Fruit fly (Drosophila melanogaster) whole organism, embryonic: ENCODE data around the gene CG9737.

Experiments
- B-H2 ChIP-seq: fragments of 200-800 bp; sonication (Bioruptor generic); optimal IDR thresholded peaks from 2 replicates; lab custom pipeline; 2018; ENCODE audit warnings: missing biosample characterization, mild to moderate bottlenecking, missing genetic modification characterization
- CG10209 ChIP-seq: fragments of 200-800 bp; sonication (Bioruptor generic); optimal IDR thresholded peaks from 3 replicates; lab custom pipeline; 2017; ENCODE audit warnings: missing biosample characterization, mild to moderate bottlenecking, missing genetic modification characterization, missing genetic modification reagents
- CG10321 ChIP-seq: fragments of 200-800 bp; sonication (Bioruptor generic); IDR thresholded peaks from 2 replicates; pipeline ENCODE4 v1.3.6; 2022; ENCODE audit warnings: missing biosample characterization, missing genetic modification characterization
- CG11504 ChIP-seq: fragments of 200-800 bp; sonication (Bioruptor generic); optimal IDR thresholded peaks from 3 replicates; lab custom pipeline; 2019; ENCODE audit warnings: missing biosample characterization, mild to moderate bottlenecking, missing genetic modification characterization, moderate library complexity
- CG11696 ChIP-seq: fragments of 200-800 bp; sonication (Bioruptor generic); IDR thresholded peaks from 2 replicates; pipeline ENCODE4 v1.3.6; 2022; ENCODE audit warnings: missing biosample characterization, missing genetic modification characterization
- CG12155 ChIP-seq: fragments of 200-800 bp; sonication (Bioruptor generic); optimal IDR thresholded peaks from 3 replicates; lab custom pipeline; 2016; ENCODE audit warnings: missing biosample characterization, missing genetic modification characterization
- CG12219 ChIP-seq: fragments of 200-800 bp; sonication (Bioruptor generic); optimal IDR thresholded peaks from 3 replicates; lab custom pipeline; 2018; ENCODE audit warnings: missing biosample characterization, mild to moderate bottlenecking, missing genetic modification characterization
- CG14667 ChIP-seq: fragments of 200-800 bp; sonication (Bioruptor generic); IDR thresholded peaks from 2 replicates; pipeline ENCODE4 v1.3.6; 2022; ENCODE audit warnings: missing biosample characterization, missing genetic modification characterization
- CG14965 ChIP-seq: fragments of 200-800 bp; sonication (Bioruptor generic); optimal IDR thresholded peaks from 2 replicates; lab custom pipeline; 2016; ENCODE audit warnings: missing biosample characterization, missing genetic modification characterization, borderline replicate concordance
- CG1647 ChIP-seq: fragments of 200-800 bp; sonication (Bioruptor generic); optimal IDR thresholded peaks from 3 replicates; lab custom pipeline; 2016; ENCODE audit warnings: missing biosample characterization, missing genetic modification characterization
- CG16813 ChIP-seq: fragments of 200-800 bp; sonication (Bioruptor generic); IDR thresholded peaks from 3 replicates; pipeline ENCODE4 v1.3.6; 2022; ENCODE audit warnings: missing biosample characterization, missing genetic modification characterization; ENCODE audit not compliant: partially characterized antibody
- CG30020 ChIP-seq: fragments of 200-800 bp; optimal IDR thresholded peaks from 2 replicates; lab custom pipeline; 2019; ENCODE audit warnings: missing biosample characterization, mild to moderate bottlenecking, missing genetic modification characterization, moderate library complexity
- CG30403 ChIP-seq: fragments of 200-800 bp; sonication (Bioruptor generic); optimal IDR thresholded peaks from 3 replicates; lab custom pipeline; 2016; ENCODE audit warnings: missing biosample characterization, missing genetic modification characterization
- CG33557 ChIP-seq: fragments of 200-800 bp; sonication (Bioruptor generic); optimal IDR thresholded peaks from 2 replicates; lab custom pipeline; 2019; ENCODE audit warnings: missing biosample characterization, mild to moderate bottlenecking, missing genetic modification characterization, moderate library complexity
- CG6791 ChIP-seq: fragments of 200-800 bp; sonication (Bioruptor generic); IDR thresholded peaks from 3 replicates; pipeline ENCODE4 v1.3.6; 2022; ENCODE audit warnings: missing biosample characterization, missing genetic modification characterization; ENCODE audit not compliant: partially characterized antibody
- CG7786 ChIP-seq: fragments of 200-800 bp; sonication (Bioruptor generic); optimal IDR thresholded peaks from 2 replicates; lab custom pipeline; 2016; ENCODE audit warnings: missing biosample characterization, missing genetic modification characterization
- Camta ChIP-seq: fragments of 200-800 bp; sonication (Bioruptor generic); optimal IDR thresholded peaks from 2 replicates; lab custom pipeline; 2016; ENCODE audit warnings: missing biosample characterization, missing genetic modification characterization
- Dbx ChIP-seq: fragments of 200-800 bp; sonication (Bioruptor generic); IDR thresholded peaks from 3 replicates; pipeline ENCODE4 v1.3.6; 2022; ENCODE audit warnings: missing biosample characterization, missing genetic modification characterization
- Deaf1 ChIP-seq: fragments of 200-800 bp; optimal IDR thresholded peaks from 3 replicates; lab custom pipeline; 2019; ENCODE audit warnings: missing biosample characterization, mild to moderate bottlenecking, missing genetic modification characterization, moderate library complexity
- E2f2 ChIP-seq: fragments of 200-800 bp; sonication (Bioruptor generic); IDR thresholded peaks from 2 replicates; pipeline ENCODE4 v1.3.6; 2022; ENCODE audit warnings: missing biosample characterization, missing genetic modification characterization
- Fer3 ChIP-seq: fragments of 200-800 bp; sonication (Bioruptor generic); optimal IDR thresholded peaks from 2 replicates; lab custom pipeline; 2018; ENCODE audit warnings: missing biosample characterization, mild to moderate bottlenecking, missing genetic modification characterization, moderate library complexity
- Gug ChIP-seq: fragments of 200-800 bp; sonication (Bioruptor generic); IDR thresholded peaks from 4 replicates; pipeline ENCODE4 v1.3.6; 2022; ENCODE audit warnings: missing biosample characterization, missing genetic modification characterization
- HLH3B ChIP-seq: fragments of 200-800 bp; sonication (Bioruptor generic); IDR thresholded peaks from 2 replicates; pipeline ENCODE4 v1.3.6; 2022; ENCODE audit warnings: missing biosample characterization, missing genetic modification characterization
- Hmr ChIP-seq: fragments of 200-800 bp; sonication (Bioruptor generic); optimal IDR thresholded peaks from 3 replicates; lab custom pipeline; 2017; ENCODE audit warnings: mild to moderate bottlenecking, missing biosample characterization, missing genetic modification reagents, missing genetic modification characterization
- Lpt ChIP-seq: fragments of >200 bp; optimal IDR thresholded peaks from 2 replicates; lab custom pipeline; 2018; ENCODE audit warnings: missing biosample characterization, missing genetic modification characterization
- Mrtf ChIP-seq: fragments of 200-800 bp; sonication (Bioruptor generic); IDR thresholded peaks from 3 replicates; pipeline ENCODE4 v1.3.6; 2022; ENCODE audit warnings: missing biosample characterization, missing genetic modification characterization
- Nf-YB ChIP-seq: fragments of 200-800 bp; sonication (Bioruptor generic); optimal IDR thresholded peaks from 3 replicates; lab custom pipeline; 2019; ENCODE audit warnings: missing biosample characterization, mild to moderate bottlenecking, missing genetic modification characterization, moderate library complexity
- Nf-YC ChIP-seq: fragments of 200-800 bp; optimal IDR thresholded peaks from 3 replicates; lab custom pipeline; 2019; ENCODE audit warnings: missing biosample characterization, mild to moderate bottlenecking, missing genetic modification characterization, moderate library complexity
- Oaz ChIP-seq: fragments of 200-800 bp; sonication (Bioruptor generic); IDR thresholded peaks from 2 replicates; pipeline ENCODE4 v1.3.6; 2022; ENCODE audit warnings: missing biosample characterization, missing genetic modification characterization
- Opbp ChIP-seq: fragments of 200-800 bp; sonication (Bioruptor generic); IDR thresholded peaks from 3 replicates; pipeline ENCODE4 v1.3.6; 2022; ENCODE audit warnings: missing biosample characterization, missing genetic modification characterization; ENCODE audit not compliant: partially characterized antibody
- Six4 ChIP-seq: fragments of 200-800 bp; sonication (Bioruptor generic); optimal IDR thresholded peaks from 2 replicates; lab custom pipeline; 2016; ENCODE audit warnings: missing biosample characterization, missing genetic modification characterization
- Ssrp ChIP-seq: fragments of 200-800 bp; sonication (Bioruptor generic); optimal IDR thresholded peaks from 2 replicates; lab custom pipeline; 2018; ENCODE audit warnings: missing biosample characterization, mild to moderate bottlenecking, missing genetic modification characterization, moderate library complexity
- ab ChIP-seq: fragments of 200-800 bp; sonication (Bioruptor generic); optimal IDR thresholded peaks from 2 replicates; lab custom pipeline; 2016; ENCODE audit warnings: missing biosample characterization, missing genetic modification characterization
- az2 ChIP-seq: fragments of 200-800 bp; sonication (Bioruptor generic); optimal IDR thresholded peaks from 3 replicates; lab custom pipeline; 2016; ENCODE audit warnings: missing biosample characterization, missing genetic modification characterization
- bcd ChIP-seq: fragments of 200-800 bp; sonication (Bioruptor generic); optimal IDR thresholded peaks from 2 replicates; lab custom pipeline; 2017; ENCODE audit warnings: missing biosample characterization, mild to moderate bottlenecking, missing genetic modification characterization
- cg ChIP-seq: fragments of 200-800 bp; sonication (Bioruptor generic); optimal IDR thresholded peaks from 3 replicates; lab custom pipeline; 2019; ENCODE audit warnings: missing biosample characterization, mild to moderate bottlenecking, missing genetic modification characterization, moderate library complexity
- dan ChIP-seq: fragments of 200-800 bp; sonication (Bioruptor generic); IDR thresholded peaks from 2 replicates; pipeline ENCODE4 v1.3.6; 2022; ENCODE audit warnings: missing biosample characterization, missing genetic modification characterization
- ftz-f1 ChIP-seq: fragments of 200-800 bp; sonication (Bioruptor generic); optimal IDR thresholded peaks from 2 replicates; lab custom pipeline; 2016; ENCODE audit warnings: missing biosample characterization, missing genetic modification characterization
- gsb-n ChIP-seq: fragments of 200-800 bp; sonication (Bioruptor generic); optimal IDR thresholded peaks from 3 replicates; lab custom pipeline; 2018; ENCODE audit warnings: missing biosample characterization, mild to moderate bottlenecking, missing genetic modification characterization
- onecut ChIP-seq: fragments of 200-800 bp; sonication (Bioruptor generic); IDR thresholded peaks from 2 replicates; pipeline ENCODE4 v1.3.6; 2022; ENCODE audit warnings: missing biosample characterization, missing genetic modification characterization
- pita ChIP-seq: fragments of 200-800 bp; sonication (Bioruptor generic); optimal IDR thresholded peaks from 2 replicates; lab custom pipeline; 2017; ENCODE audit warnings: missing biosample characterization, mild to moderate bottlenecking, missing genetic modification characterization
- prd ChIP-seq, 3 experiments: fragments of >200 bp in 2 of 3; fragments of 200-800 bp in 1 of 3; sonication (Bioruptor generic) in 1 of 3; optimal IDR thresholded peaks in 2 of 3; IDR thresholded peaks in 1 of 3; 2 replicates in 2 of 3; 3 replicates in 1 of 3; pipeline versions ENCODE4 v1.3.6 to Lab custom; 2017 to 2022; ENCODE audit warnings: missing biosample characterization in 1 of 3, missing genetic modification characterization in 1 of 3
- pzg ChIP-seq: fragments of 200-800 bp; sonication (Bioruptor generic); optimal IDR thresholded peaks from 3 replicates; lab custom pipeline; 2018; ENCODE audit warnings: missing biosample characterization, mild to moderate bottlenecking, missing genetic modification characterization, moderate library complexity
- run ChIP-seq: fragments of 200-800 bp; sonication (Bioruptor generic); optimal IDR thresholded peaks from 3 replicates; lab custom pipeline; 2018; ENCODE audit warnings: missing biosample characterization, mild to moderate bottlenecking, missing genetic modification characterization
- sd ChIP-seq: fragments of 200-800 bp; sonication (Bioruptor generic); optimal IDR thresholded peaks from 3 replicates; lab custom pipeline; 2018; ENCODE audit warnings: missing biosample characterization, mild to moderate bottlenecking, missing genetic modification characterization, moderate library complexity
- ttk ChIP-seq: fragments of 200-800 bp; sonication (Bioruptor generic); IDR thresholded peaks from 2 replicates; pipeline ENCODE4 v2.1.2; 2022; ENCODE audit warnings: missing biosample characterization, missing genetic modification characterization
- wdn ChIP-seq: fragments of 200-800 bp; sonication (Bioruptor generic); IDR thresholded peaks from 2 replicates; pipeline ENCODE4 v1.3.6; 2022; ENCODE audit warnings: missing biosample characterization, missing genetic modification characterization
- zfh1 ChIP-seq: fragments of 200-800 bp; sonication (Bioruptor generic); IDR thresholded peaks from 3 replicates; pipeline ENCODE4 v1.3.6; 2022; ENCODE audit warnings: missing biosample characterization, missing genetic modification characterization

The CG9737 gene

DNA sequence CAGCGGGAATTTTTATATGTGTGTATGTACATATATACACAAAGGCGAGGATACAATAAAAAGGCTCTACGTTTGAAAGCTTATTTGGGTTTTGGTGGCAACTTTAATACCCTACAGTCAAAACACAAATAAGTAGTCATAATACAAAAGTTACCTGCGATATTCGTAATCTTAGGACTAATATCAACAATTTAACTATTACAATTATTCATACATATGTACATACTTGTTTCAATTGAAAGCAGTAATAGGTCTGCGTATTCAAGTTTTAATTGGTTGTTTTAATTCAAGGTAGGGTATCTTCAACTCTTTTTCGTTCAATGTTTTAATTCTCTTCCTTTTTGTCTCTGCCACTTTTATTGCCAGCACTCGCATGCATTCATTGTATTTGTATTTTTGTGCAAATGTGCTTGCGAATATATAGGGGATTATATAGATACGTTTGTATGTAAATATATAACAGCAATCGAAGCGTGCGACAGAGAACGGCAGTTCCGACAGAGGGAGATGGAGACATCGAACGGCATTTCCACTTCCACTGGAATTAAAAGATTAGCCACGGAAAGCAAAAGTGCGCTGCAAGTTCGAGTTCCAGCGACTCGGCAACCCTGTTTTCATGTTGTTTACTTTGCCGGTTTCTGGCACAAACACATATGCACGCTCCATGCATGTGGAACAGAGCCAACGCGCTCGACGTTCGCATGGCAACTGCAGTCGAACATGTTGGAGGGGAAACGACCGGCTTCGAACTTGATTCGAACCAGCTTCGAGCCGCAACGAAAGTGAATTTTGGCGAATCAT is 33.6 kb upstream of the CG9737 start (continued):
- TF ChIP-seq ttk (GFP tag; lab: Robert Waterston, UW), result no peak
- TF ChIP-seq CG16813, result no peak
- TF ChIP-seq wdn (GFP tag; lab: Robert Waterston, UW), result no peak
- TF ChIP-seq CG10321 (GFP tag; lab: Robert Waterston, UW), result no peak
- no peak for TF ChIP-seq Hmr (GFP tag; lab: Kevin White, UChicago)
- peak; percentile 26; the same call in 1 of the 2 replicates for TF ChIP-seq HLH3B
- peak; percentile 80 for TF ChIP-seq cg (GFP tag; lab: Kevin White, UChicago)
- peak; percentile 13 for TF ChIP-seq CG7786 (GFP tag; lab: Kevin White, UChicago)
- TF ChIP-seq CG1647, result peak; percentile 36
- TF ChIP-seq Oaz (GFP tag; lab: Robert Waterston, UW), result no peak
- no peak for TF ChIP-seq Ssrp
- TF ChIP-seq CG12219 (GFP tag; lab: Kevin White, UChicago), result peak; percentile 36
- TF ChIP-seq pita (GFP tag; lab: Kevin White, UChicago), result no peak
- TF ChIP-seq az2, result peak; percentile 38
- TF ChIP-seq prd (optimal IDR thresholded peaks at IDR 0.05; lab: Kevin White, UChicago), result no peak
- TF ChIP-seq prd (GFP tag; IDR thresholded peaks at IDR 0.05; lab: Robert Waterston, UW), result peak; percentile 35; the same call in 1 of the 3 replicates
- no peak for TF ChIP-seq B-H2
- no peak for TF ChIP-seq Dbx
- peak; percentile 16 for TF ChIP-seq Fer3 (tag; lab: Kevin White, UChicago)
- no peak for TF ChIP-seq sd (tag; lab: Kevin White, UChicago)
- peak; percentile 33 for TF ChIP-seq Nf-YC (tag; lab: Kevin White, UChicago)
- TF ChIP-seq Six4 (GFP tag; lab: Kevin White, UChicago), result peak; percentile 48
- peak; percentile 71; the same call in 2 of the 3 replicates for TF ChIP-seq zfh1 (GFP tag; lab: Robert Waterston, UW)
- peak; percentile 11; the same call in 1 of the 2 replicates for TF ChIP-seq E2f2
- TF ChIP-seq CG33557 (GFP tag; lab: Kevin White, UChicago), result peak; percentile 50
- TF ChIP-seq CG10209 (GFP tag; lab: Kevin White, UChicago), result no peak
- peak; percentile 61 for TF ChIP-seq CG11504
- TF ChIP-seq Mrtf (GFP tag; lab: Robert Waterston, UW), result peak; percentile 56; the same call in 2 of the 3 replicates
- no peak for TF ChIP-seq dan (GFP tag; lab: Robert Waterston, UW)
- peak; percentile 37 for TF ChIP-seq Nf-YB (GFP tag; lab: Kevin White, UChicago)
- no peak for TF ChIP-seq Lpt
- TF ChIP-seq CG12155 (GFP tag; lab: Kevin White, UChicago), result peak; percentile 5
- peak; percentile 73 for TF ChIP-seq gsb-n
- TF ChIP-seq bcd (GFP tag; lab: Kevin White, UChicago), result peak; percentile 46
- no peak for TF ChIP-seq ab (GFP tag; lab: Kevin White, UChicago)
- TF ChIP-seq CG11696 (GFP tag; lab: Robert Waterston, UW), result no peak
- TF ChIP-seq CG14965 (GFP tag; lab: Kevin White, UChicago), result no peak
- no peak for TF ChIP-seq CG30020
- TF ChIP-seq CG30403 (GFP tag; lab: Kevin White, UChicago), result peak; percentile 56
- no peak for TF ChIP-seq run (tag; lab: Kevin White, UChicago)
- no peak for TF ChIP-seq ftz-f1 (GFP tag; lab: Kevin White, UChicago)
- no peak for TF ChIP-seq CG14667 (GFP tag; lab: Robert Waterston, UW)
- TF ChIP-seq Opbp (GFP tag; lab: Robert Waterston, UW), result no peak
- peak; percentile 67 for TF ChIP-seq onecut (GFP tag; lab: Robert Waterston, UW)
- peak; percentile 38; the same call in 2 of the 4 replicates for TF ChIP-seq Gug (GFP tag; lab: Robert Waterston, UW)
- TF ChIP-seq pzg (GFP tag; lab: Kevin White, UChicago), result no peak
- TF ChIP-seq Deaf1 (tag; lab: Kevin White, UChicago), result peak; percentile 22
- TF ChIP-seq CG6791 (GFP tag; lab: Robert Waterston, UW), result peak; percentile 20; the same call in 1 of the 3 replicates
- peak; percentile 52 for TF ChIP-seq Camta (GFP tag; lab: Kevin White, UChicago)
